Fruit fly (Drosophila melanogaster) whole organism, pupa: ENCODE results near the gene ftz.
A peak's percentile ranks its signal among the peaks of the same experiment; 100 is the strongest.

ENCODE experiments used
- CG10348 ChIP-seq: fragments of 200-800 bp; sonication (Bioruptor generic); IDR thresholded peaks from 2 replicates; pipeline ENCODE4 v1.3.6; 2022; ENCODE audit warnings: missing biosample characterization, missing genetic modification characterization
- CG12605 ChIP-seq: fragments of 200-800 bp; sonication (Bioruptor generic); IDR thresholded peaks from 2 replicates; pipeline ENCODE4 v1.3.6; 2022; ENCODE audit warnings: missing biosample characterization, missing genetic modification characterization
- CG13204 ChIP-seq: fragments of 200-800 bp; sonication (Bioruptor generic); optimal IDR thresholded peaks from 2 replicates; lab custom pipeline; 2018; ENCODE audit warnings: missing biosample characterization, mild to moderate bottlenecking, missing genetic modification characterization, moderate library complexity
- CG14655 ChIP-seq: fragments of 200-800 bp; sonication (Bioruptor generic); optimal IDR thresholded peaks from 3 replicates; lab custom pipeline; 2017; ENCODE audit warnings: mild to moderate bottlenecking, missing biosample characterization, missing genetic modification reagents, missing genetic modification characterization
- CG15710 ChIP-seq: fragments of 200-800 bp; sonication (Bioruptor generic); optimal IDR thresholded peaks from 2 replicates; lab custom pipeline; 2018; ENCODE audit warnings: missing biosample characterization, mild to moderate bottlenecking, missing genetic modification characterization, moderate library complexity
- CG17806 ChIP-seq: fragments of 200-800 bp; sonication (Bioruptor generic); optimal IDR thresholded peaks from 2 replicates; lab custom pipeline; 2018; ENCODE audit warnings: missing biosample characterization, mild to moderate bottlenecking, missing genetic modification characterization, moderate library complexity
- CG32121 ChIP-seq: fragments of 200-800 bp; sonication (Bioruptor generic); IDR thresholded peaks from 2 replicates; pipeline ENCODE4 v1.3.6; 2022; ENCODE audit warnings: missing biosample characterization, missing genetic modification characterization
- CG34367 ChIP-seq: fragments of 200-800 bp; sonication (Bioruptor generic); optimal IDR thresholded peaks from 2 replicates; lab custom pipeline; 2018; ENCODE audit warnings: missing biosample characterization, mild to moderate bottlenecking, missing genetic modification characterization
- CG4496 ChIP-seq: fragments of 200-800 bp; sonication (Bioruptor generic); IDR thresholded peaks from 3 replicates; pipeline ENCODE4 v1.3.6; 2022; ENCODE audit warnings: missing biosample characterization, missing genetic modification characterization
- CG8159 ChIP-seq: fragments of 200-800 bp; sonication (Bioruptor generic); optimal IDR thresholded peaks from 3 replicates; lab custom pipeline; 2018; ENCODE audit warnings: missing biosample characterization, mild to moderate bottlenecking, missing genetic modification characterization, moderate library complexity
- CG8301 ChIP-seq: fragments of 200-800 bp; sonication (Bioruptor generic); optimal IDR thresholded peaks from 2 replicates; lab custom pipeline; 2018; ENCODE audit warnings: missing biosample characterization, mild to moderate bottlenecking, missing genetic modification characterization
- CG9948 ChIP-seq: fragments of 200-800 bp; sonication (Bioruptor generic); optimal IDR thresholded peaks from 2 replicates; lab custom pipeline; 2018; ENCODE audit warnings: missing biosample characterization, mild to moderate bottlenecking, missing genetic modification characterization, moderate library complexity
- D1 ChIP-seq: fragments of 200-800 bp; sonication (Bioruptor generic); optimal IDR thresholded peaks from 2 replicates; lab custom pipeline; 2018; ENCODE audit warnings: missing biosample characterization, mild to moderate bottlenecking, missing genetic modification characterization, moderate library complexity
- EcR ChIP-seq: fragments of 200-800 bp; sonication (Bioruptor generic); optimal IDR thresholded peaks from 3 replicates; lab custom pipeline; 2019; ENCODE audit warnings: missing biosample characterization, missing genetic modification characterization, mild to moderate bottlenecking, moderate library complexity, missing genetic modification reagents
- Ets98B ChIP-seq: fragments of 200-800 bp; sonication (Bioruptor generic); IDR thresholded peaks from 2 replicates; pipeline ENCODE4 v1.3.6; 2022; ENCODE audit warnings: missing biosample characterization, missing genetic modification characterization
- Pif1A ChIP-seq: fragments of 200-800 bp; sonication (Bioruptor generic); optimal IDR thresholded peaks from 3 replicates; lab custom pipeline; 2016; ENCODE audit warnings: missing biosample characterization, missing genetic modification characterization
- Pif1B ChIP-seq: fragments of 200-800 bp; sonication (Bioruptor generic); optimal IDR thresholded peaks from 3 replicates; lab custom pipeline; 2016; ENCODE audit warnings: missing biosample characterization, missing genetic modification characterization
- Snoo ChIP-seq: fragments of 200-800 bp; sonication (Bioruptor generic); optimal IDR thresholded peaks from 3 replicates; lab custom pipeline; 2017; ENCODE audit warnings: missing biosample characterization, mild to moderate bottlenecking, missing genetic modification characterization, inconsistent platforms
- fd96Ca ChIP-seq: fragments of 200-800 bp; sonication (Bioruptor generic); IDR thresholded peaks from 3 replicates; pipeline ENCODE4 v1.3.6; 2022; ENCODE audit warnings: missing biosample characterization, missing genetic modification characterization
- gl ChIP-seq: fragments of 200-800 bp; sonication (Bioruptor generic); optimal IDR thresholded peaks from 2 replicates; lab custom pipeline; 2018; ENCODE audit warnings: missing biosample characterization, mild to moderate bottlenecking, missing genetic modification characterization
- rn ChIP-seq: fragments of 200-800 bp; sonication (Bioruptor generic); IDR thresholded peaks from 2 replicates; pipeline ENCODE4 v1.3.6; 2022; ENCODE audit warnings: missing biosample characterization, missing genetic modification characterization

Gene ftz

dm6 chr3R:6903289-6903791, 39.2 kb downstream of the ftz start:
- peak; percentile 50 for TF ChIP-seq CG15710 (tag; lab: Kevin White, UChicago)
- peak; percentile 5 for TF ChIP-seq Snoo (tag; lab: Kevin White, UChicago)
- TF ChIP-seq CG8301 (tag; lab: Kevin White, UChicago), result peak; percentile 46
- no peak for TF ChIP-seq fd96Ca (GFP tag; lab: Robert Waterston, UW)
- peak; percentile 58 for TF ChIP-seq CG14655 (GFP tag; lab: Kevin White, UChicago)
- TF ChIP-seq Ets98B (GFP tag; lab: Robert Waterston, UW), result no peak; the same call in 1 of the 2 replicates
- TF ChIP-seq CG13204, result no peak
- no peak for TF ChIP-seq rn (GFP tag; lab: Robert Waterston, UW)
- TF ChIP-seq D1 (tag; lab: Kevin White, UChicago), result peak; percentile 41
- no peak for TF ChIP-seq Pif1B (GFP tag; lab: Kevin White, UChicago)
- peak; percentile 54 for TF ChIP-seq CG9948 (tag; lab: Kevin White, UChicago)
- TF ChIP-seq CG34367, result peak; percentile 38
- no peak for TF ChIP-seq CG10348 (GFP tag; lab: Robert Waterston, UW)
- TF ChIP-seq CG17806, result peak; percentile 58
- TF ChIP-seq CG32121 (GFP tag; lab: Robert Waterston, UW), result no peak
- TF ChIP-seq CG4496 (GFP tag; lab: Robert Waterston, UW), result no peak
- TF ChIP-seq EcR (GFP tag; lab: Kevin White, UChicago), result no peak
- TF ChIP-seq Pif1A, result no peak
- no peak for TF ChIP-seq gl (tag; lab: Kevin White, UChicago)
- TF ChIP-seq CG8159, result peak; percentile 70
- TF ChIP-seq CG12605 (GFP tag; lab: Robert Waterston, UW), result no peak

DNA sequence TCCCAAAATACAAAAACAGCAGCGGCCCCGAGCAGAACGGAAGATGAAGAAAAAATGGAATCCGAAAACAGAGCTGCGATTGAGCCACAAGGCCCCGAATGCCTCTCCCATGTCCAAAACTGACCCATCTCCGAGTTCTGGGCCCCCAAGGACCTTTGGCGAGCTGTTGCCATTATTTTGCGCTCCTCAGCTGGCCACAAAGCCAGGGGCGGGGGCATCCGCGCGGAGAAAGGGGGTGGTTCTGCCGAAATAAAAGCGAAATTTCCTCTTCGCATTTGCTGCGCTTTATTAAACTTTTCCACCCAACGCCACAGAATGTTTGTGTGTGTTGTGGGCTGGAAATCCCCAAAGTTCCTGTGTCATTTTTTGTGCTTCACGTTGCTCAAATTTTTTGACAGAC, 40.2 kb downstream of the ftz start:
- TF ChIP-seq CG8159 (no peak), CG17806 (no peak), CG32121 (GFP tag; lab: Robert Waterston, UW) (no peak), CG14655 (GFP tag; lab: Kevin White, UChicago) (no peak), rn (GFP tag; lab: Robert Waterston, UW) (no peak)
- TF ChIP-seq, all 21 proteins: peak for 0

- TF ChIP-seq CG13204 (no peak), D1 (tag; lab: Kevin White, UChicago) (peak; percentile 74)
- TF ChIP-seq, all 21 proteins: peak for 1
Measured at dm6 chr3R:6908105-6908504, 44.0 kb downstream of the ftz start.

- TF ChIP-seq CG9948 (tag; lab: Kevin White, UChicago), result no peak
- TF ChIP-seq CG14655 (GFP tag; lab: Kevin White, UChicago), result no peak
- no peak for TF ChIP-seq D1 (tag; lab: Kevin White, UChicago)
- TF ChIP-seq CG34367, result no peak
- TF ChIP-seq Pif1B (GFP tag; lab: Kevin White, UChicago), result no peak
- TF ChIP-seq Snoo (tag; lab: Kevin White, UChicago), result no peak
- TF ChIP-seq, all 21 proteins: peak for 0
Measured at dm6 chr3R:6909418-6909817, 45.3 kb downstream of the ftz start.

dm6 chr3R:6912251-6913215, 48.4 kb downstream of the ftz start:
- TF ChIP-seq EcR (GFP tag; lab: Kevin White, UChicago) (no peak), Ets98B (GFP tag; lab: Robert Waterston, UW) (peak; percentile 67), fd96Ca (GFP tag; lab: Robert Waterston, UW) (peak; percentile 56; the same call in 2 of the 3 replicates), CG4496 (GFP tag; lab: Robert Waterston, UW) (peak; percentile 86), CG8301 (tag; lab: Kevin White, UChicago) (peak; percentile 79), Pif1A (peak; percentile 59), CG32121 (GFP tag; lab: Robert Waterston, UW) (peak; percentile 74), CG10348 (GFP tag; lab: Robert Waterston, UW) (no peak), CG8159 (peak; percentile 87), rn (GFP tag; lab: Robert Waterston, UW) (no peak), Pif1B (GFP tag; lab: Kevin White, UChicago) (peak; percentile 47), CG15710 (tag; lab: Kevin White, UChicago) (peak; percentile 82), CG13204 (peak; percentile 16), CG17806 (peak; percentile 79), D1 (tag; lab: Kevin White, UChicago) (peak; percentile 89), CG34367 (peak; percentile 72), gl (tag; lab: Kevin White, UChicago) (peak; percentile 8), Snoo (tag; lab: Kevin White, UChicago) (peak; percentile 78), CG9948 (tag; lab: Kevin White, UChicago) (peak; percentile 90), CG12605 (GFP tag; lab: Robert Waterston, UW) (0 out of 2 replicates have a peak, but pooled peaks have one; percentile 51), CG14655 (GFP tag; lab: Kevin White, UChicago) (peak; percentile 89)

DNA sequence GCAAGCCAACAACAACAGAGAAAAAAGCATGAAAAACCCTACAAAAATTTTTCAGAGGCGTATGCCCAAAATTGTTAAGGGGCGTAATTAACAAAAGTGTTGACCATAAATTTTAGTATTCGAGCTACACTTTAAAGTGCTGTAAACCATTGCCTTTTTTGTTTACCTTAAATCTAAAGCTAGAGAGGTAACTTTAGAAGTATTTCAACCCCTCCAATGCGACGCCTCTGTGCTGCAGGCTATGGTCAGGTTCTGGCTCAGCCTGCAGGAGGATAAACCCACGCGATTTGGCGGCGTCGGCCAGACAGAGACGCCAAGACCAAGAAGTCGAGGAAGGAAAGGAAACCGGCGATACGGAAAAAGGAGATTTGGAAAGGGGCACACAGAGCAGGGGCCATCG, 50.3 kb downstream of the ftz start:
- TF ChIP-seq gl (tag; lab: Kevin White, UChicago) (peak; percentile 89), CG12605 (GFP tag; lab: Robert Waterston, UW) (peak; percentile 66), CG9948 (tag; lab: Kevin White, UChicago) (peak; percentile 91), EcR (GFP tag; lab: Kevin White, UChicago) (no peak), Snoo (tag; lab: Kevin White, UChicago) (peak; percentile 91), Pif1A (peak; percentile 91), D1 (tag; lab: Kevin White, UChicago) (peak; percentile 69), Ets98B (GFP tag; lab: Robert Waterston, UW) (peak; percentile 35; the same call in 1 of the 2 replicates), fd96Ca (GFP tag; lab: Robert Waterston, UW) (peak; percentile 83), CG32121 (GFP tag; lab: Robert Waterston, UW) (no peak), CG13204 (peak; percentile 82), CG15710 (tag; lab: Kevin White, UChicago) (peak; percentile 92), CG10348 (GFP tag; lab: Robert Waterston, UW) (no peak), CG14655 (GFP tag; lab: Kevin White, UChicago) (peak; percentile 88), Pif1B (GFP tag; lab: Kevin White, UChicago) (peak; percentile 91), CG8301 (tag; lab: Kevin White, UChicago) (peak; percentile 80), CG34367 (peak; percentile 90), rn (GFP tag; lab: Robert Waterston, UW) (0 out of 2 replicates have a peak, but pooled peaks have one; percentile 29), CG8159 (peak; percentile 94), CG17806 (peak; percentile 93), CG4496 (GFP tag; lab: Robert Waterston, UW) (peak; percentile 75)
